Fruit fly (Drosophila melanogaster) S2 (cell line): ENCODE results near the gene Fign.

Experiments used
- CG8478 ChIP-seq: fragments of >200 bp; optimal IDR thresholded peaks from 2 replicates; lab custom pipeline; 2018
- CTCF ChIP-seq, 2 experiments: fragments of >200 bp; optimal IDR thresholded peaks; 2 replicates each; lab custom pipeline; 2018

Fign gene

DNA sequence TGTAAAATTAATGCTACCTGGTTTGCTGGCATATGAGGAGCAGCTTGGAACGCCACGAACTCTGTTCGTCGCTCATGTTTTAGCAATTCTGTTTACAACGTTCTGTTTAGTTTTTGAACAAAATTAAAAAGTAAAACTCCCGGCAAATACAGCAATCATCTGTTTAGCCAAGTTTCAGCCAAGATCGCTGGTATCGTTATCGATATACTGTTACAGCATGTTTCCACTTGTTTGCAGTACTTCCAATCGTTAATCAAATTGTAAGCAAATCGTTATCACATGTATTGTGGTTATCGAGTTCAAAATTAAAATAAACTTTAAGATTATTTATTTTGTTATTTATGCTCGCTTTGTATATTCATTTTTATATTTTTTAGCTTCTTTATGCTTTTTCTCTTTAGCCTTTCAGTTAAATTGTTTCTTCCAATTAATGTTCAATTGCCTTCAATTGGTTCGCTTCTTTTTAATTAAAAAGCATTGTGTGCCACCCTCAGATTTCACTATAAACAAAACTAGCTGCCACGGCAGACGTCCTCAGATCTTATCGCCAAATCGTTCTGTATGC is at the start of gene Fign, which contains the start of gene CG8837:
Gene Fign (minus strand): TSS at position 142 of the 565 bp plus-strand sequence.
Gene CG8837 (plus strand): TSS at position 515 of the 565 bp plus-strand sequence.
- TF ChIP-seq CTCF (optimal IDR thresholded peaks at IDR 0.05; lab: Kevin White, UChicago) (peak in 1 of 2 experiments; percentile 14), CG8478 (lab: Kevin White, UChicago) (no peak)

DNA sequence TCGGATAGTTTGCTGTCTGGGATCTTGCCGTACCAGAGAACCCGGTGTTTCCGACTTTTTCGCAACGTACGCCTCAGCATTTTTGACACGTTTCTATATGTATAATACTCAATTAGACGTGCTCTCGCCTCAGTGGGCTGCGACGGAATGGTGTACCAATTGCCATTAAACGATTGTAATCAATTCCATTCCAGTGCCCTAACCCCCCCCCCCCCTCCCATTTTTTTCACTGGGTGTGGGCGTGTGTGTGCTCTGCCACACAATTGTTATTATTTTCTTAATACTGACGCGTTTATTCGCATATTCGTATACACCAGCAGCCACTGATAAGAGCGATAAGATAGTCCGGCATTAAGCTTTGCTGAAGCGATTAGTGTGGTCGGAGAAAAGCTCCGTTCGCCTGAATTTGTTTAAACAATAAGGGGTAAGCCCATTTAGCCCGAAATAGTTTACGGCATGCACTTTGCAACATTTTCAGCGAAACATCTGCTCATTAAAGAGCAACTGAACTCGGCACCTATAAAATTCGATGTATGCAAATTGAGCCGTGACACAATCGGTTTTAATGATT is 49.5 kb upstream of the Fign start:
- TF ChIP-seq CG8478 (lab: Kevin White, UChicago) (no peak), CTCF (optimal IDR thresholded peaks at IDR 0.05; lab: Kevin White, UChicago) (no peak)

DNA sequence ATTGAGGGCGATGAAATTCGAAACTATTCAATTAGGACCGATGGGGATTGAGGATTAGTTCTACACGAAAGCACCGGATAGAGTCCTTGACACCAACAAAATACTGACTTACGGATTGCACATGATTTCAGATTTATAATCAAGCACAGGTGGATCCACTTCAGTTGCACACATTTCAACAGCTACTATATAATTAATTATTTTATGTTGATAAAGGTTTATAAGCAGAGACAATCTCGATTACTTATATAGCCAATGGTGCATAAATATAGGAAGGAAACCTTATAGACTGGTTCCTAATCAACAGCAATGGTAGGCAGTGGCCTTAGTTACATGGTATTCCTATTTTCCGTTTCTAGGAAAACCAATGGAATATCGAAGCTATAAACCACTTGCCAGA is 48.8 kb upstream of the Fign start:
- no peak for TF ChIP-seq CTCF (optimal IDR thresholded peaks at IDR 0.05; lab: Kevin White, UChicago)
- no peak for TF ChIP-seq CG8478 (lab: Kevin White, UChicago)

dm6 chr2L:3366043-3366679 is 46.5 kb upstream of the Fign start:
- TF ChIP-seq CG8478 (lab: Kevin White, UChicago) (no peak), CTCF (optimal IDR thresholded peaks at IDR 0.05; lab: Kevin White, UChicago) (no peak)

- TF ChIP-seq CTCF (optimal IDR thresholded peaks at IDR 0.05; lab: Kevin White, UChicago), result no peak
Measured at dm6 chr2L:3361821-3362220, 42.1 kb upstream of the Fign start.

DNA sequence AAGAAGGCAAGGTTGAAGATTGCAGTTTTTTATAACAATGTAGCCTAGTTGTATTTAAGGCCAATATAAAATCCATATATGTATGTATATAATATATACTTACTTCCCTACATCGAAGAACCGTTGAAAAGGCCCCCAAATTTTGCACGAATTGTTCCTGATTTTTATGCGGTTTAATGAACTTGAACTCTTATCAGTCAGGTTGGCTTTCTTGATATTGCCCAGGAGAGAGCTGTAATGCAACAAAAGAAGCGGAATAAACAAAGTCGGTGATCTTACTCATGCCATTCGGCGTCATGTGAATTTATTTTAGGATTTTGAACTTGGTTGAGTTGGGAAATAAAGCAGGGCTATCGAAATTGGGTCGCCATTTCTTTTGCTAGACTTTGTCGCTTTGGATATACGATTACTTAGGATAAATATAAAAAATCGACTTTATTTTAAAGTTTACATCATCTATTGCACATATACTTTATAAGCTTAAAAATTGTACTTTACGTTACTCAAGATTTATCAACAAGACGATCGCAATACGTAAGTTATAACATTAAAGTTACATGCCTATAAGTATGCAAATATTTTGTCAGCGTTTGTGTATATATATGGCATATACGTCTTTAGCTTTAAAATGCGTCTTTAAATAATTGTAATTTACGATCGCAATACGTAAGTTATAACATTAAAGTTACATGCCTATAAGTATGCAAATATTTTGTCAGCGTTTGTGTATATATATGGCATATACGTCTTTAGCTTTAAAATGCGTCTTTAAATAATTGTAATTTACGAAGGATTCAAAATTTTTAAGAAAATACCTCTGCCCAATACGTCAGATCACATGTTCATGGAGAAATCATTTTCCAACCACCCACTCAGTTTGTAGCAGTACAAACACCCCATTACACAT is 37.4 kb upstream of the Fign start, which contains the start of gene CG8838:
Gene CG8838 (plus strand): TSS at position 857 of the 907 bp plus-strand sequence.
- TF ChIP-seq CG8478 (lab: Kevin White, UChicago) (no peak), CTCF (optimal IDR thresholded peaks at IDR 0.05; lab: Kevin White, UChicago) (no peak)

DNA sequence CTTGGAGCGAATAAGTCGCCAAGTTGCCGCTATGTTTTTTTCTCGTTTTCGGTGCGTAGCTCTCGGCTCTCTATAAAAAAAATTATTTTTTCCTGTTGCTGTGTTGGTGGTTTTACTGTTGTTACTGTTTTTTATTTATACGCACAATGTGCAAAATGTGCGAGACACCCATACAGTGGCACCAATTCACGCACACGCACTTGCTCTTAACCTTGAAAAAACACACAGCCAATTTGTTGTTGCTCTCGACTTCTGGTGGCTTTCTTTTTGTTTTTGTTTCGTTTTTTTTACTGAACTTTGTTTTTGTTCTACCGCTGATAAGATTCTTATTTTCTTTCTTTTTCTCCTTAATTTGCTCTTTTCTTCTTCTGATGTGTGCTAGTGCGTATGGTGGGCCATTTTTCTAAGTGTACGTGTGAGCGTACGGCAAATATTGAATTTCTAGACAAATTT is 36.5 kb upstream of the Fign start:
- TF ChIP-seq CG8478 (lab: Kevin White, UChicago), result no peak
- no peak for TF ChIP-seq CTCF (optimal IDR thresholded peaks at IDR 0.05; lab: Kevin White, UChicago)

DNA sequence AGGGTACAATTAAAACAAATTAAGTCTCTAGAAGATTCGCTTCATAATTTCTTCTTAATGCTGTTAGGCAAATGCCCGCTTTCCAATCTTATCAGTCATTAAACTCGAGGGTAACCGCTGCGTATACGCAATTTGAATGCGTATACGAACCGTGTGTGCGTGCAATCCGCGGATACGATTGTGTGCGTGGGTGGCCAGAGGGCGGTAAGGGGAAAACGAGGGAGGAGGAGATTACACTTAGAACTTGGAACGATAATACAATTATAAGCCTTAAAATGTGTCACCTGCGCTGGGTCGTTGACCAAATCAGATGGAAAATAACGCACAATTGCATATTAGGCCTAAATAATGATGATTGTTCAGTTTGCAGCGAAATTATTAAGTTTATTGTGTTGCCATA is 36.1 kb upstream of the Fign start:
- no peak for TF ChIP-seq CTCF (optimal IDR thresholded peaks at IDR 0.05; lab: Kevin White, UChicago)

DNA sequence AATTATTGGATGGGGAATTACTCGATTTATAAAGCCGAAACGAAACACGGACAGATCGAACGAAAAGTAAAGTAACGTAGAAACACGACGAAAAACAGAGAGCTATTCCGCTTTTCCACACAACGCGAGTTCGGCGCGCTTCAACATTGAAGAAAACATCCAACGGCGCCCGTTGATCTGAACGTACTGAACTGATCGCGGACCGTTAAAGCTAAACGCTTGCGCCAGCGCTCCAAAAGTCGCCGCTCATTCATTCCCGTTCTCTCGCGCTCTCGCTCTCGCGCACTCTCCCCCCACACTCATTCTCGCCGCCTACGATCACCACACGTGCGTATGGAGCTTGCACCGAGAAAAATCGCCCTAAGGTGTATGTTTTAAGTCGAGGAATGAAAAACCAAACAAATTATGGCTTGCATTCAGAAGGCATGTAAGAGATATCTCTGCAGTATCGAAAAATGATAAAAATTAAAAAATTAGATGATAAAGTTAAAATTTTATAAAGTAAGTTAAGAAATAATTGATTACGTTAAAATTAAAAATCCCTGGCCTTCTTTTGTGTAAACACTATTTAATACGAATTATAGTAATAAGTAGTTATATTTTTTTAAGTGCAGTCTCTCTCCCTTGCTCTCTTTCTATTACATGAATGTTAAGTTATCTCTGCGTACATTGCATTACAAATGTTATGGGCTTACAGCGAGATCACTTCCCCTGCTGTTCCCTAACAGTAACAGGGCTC is 35.1 kb upstream of the Fign start, which contains the start of gene E23:
Gene E23 (minus strand): TSS at position 188 of the 739 bp plus-strand sequence.
- no peak for TF ChIP-seq CG8478 (lab: Kevin White, UChicago)
- no peak for TF ChIP-seq CTCF (optimal IDR thresholded peaks at IDR 0.05; lab: Kevin White, UChicago)

- no peak for TF ChIP-seq CG8478 (lab: Kevin White, UChicago)
- TF ChIP-seq CTCF (optimal IDR thresholded peaks at IDR 0.05; lab: Kevin White, UChicago), result no peak
Measured at dm6 chr2L:3353791-3354190, 34.1 kb upstream of the Fign start.

DNA sequence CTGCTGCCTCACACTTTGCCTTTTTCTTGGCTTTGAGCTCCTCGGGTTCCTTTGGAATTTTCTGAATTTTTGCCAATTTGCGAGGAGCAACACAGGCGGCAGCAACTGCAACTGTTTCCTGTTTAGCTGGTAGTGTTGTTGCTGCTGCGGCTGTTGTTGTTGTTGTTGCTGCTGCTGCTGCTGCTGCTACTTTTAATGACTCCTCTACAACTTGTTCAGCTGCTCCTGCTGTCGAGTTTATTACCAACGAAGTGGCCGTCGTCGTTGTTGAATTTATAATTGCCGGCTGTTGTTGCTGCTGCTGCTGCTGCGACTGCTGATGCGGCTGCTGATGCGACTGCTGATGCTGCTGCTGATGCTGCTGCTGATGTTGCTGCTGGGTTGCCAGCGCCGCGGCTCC is 33.3 kb upstream of the Fign start:
- TF ChIP-seq CG8478 (lab: Kevin White, UChicago) (no peak), CTCF (optimal IDR thresholded peaks at IDR 0.05; lab: Kevin White, UChicago) (no peak)

dm6 chr2L:3351575-3352219 is 32.0 kb upstream of the Fign start:
- TF ChIP-seq CTCF (optimal IDR thresholded peaks at IDR 0.05; lab: Kevin White, UChicago), result no peak
- TF ChIP-seq CG8478 (lab: Kevin White, UChicago), result no peak

- TF ChIP-seq CG8478 (lab: Kevin White, UChicago), result no peak
- no peak for TF ChIP-seq CTCF (optimal IDR thresholded peaks at IDR 0.05; lab: Kevin White, UChicago)
Measured at dm6 chr2L:3348146-3348747, 28.6 kb upstream of the Fign start.
